Worm (Caenorhabditis elegans) whole organism, L2 larva: ENCODE data around the gene ugt-49.

Source experiments
- C34F6.9 ChIP-seq: fragments of 150-350 bp; optimal IDR thresholded peaks from 2 replicates; lab custom pipeline; 2014; ENCODE audit warnings: missing biosample characterization, missing genetic modification characterization
- R02D3.7 ChIP-seq: fragments of 150-350 bp; optimal IDR thresholded peaks from 2 replicates; lab custom pipeline; 2014; ENCODE audit warnings: missing biosample characterization, missing genetic modification characterization
- Y55F3AM.14 ChIP-seq: fragments of 200-800 bp; sonication (Bioruptor generic); optimal IDR thresholded peaks from 2 replicates; lab custom pipeline; 2018; ENCODE audit warnings: mild to moderate bottlenecking, missing genetic modification characterization, missing compliant biosample characterization
- ZK546.5 ChIP-seq: sonication (generic microtip); optimal IDR thresholded peaks from 2 replicates; lab custom pipeline; 2017; ENCODE audit warnings: missing biosample characterization, missing genetic modification characterization
- alr-1 ChIP-seq: fragments of 150-350 bp; optimal IDR thresholded peaks from 2 replicates; lab custom pipeline; 2014; ENCODE audit warnings: missing biosample characterization, missing genetic modification characterization
- aly-2 ChIP-seq: fragments of 150-350 bp; optimal IDR thresholded peaks from 2 replicates; lab custom pipeline; 2014; ENCODE audit warnings: missing biosample characterization, missing genetic modification characterization
- blmp-1 ChIP-seq: sonication (generic microtip); optimal IDR thresholded peaks from 2 replicates; lab custom pipeline; 2017; ENCODE audit warnings: missing genetic modification characterization, mild to moderate bottlenecking, missing compliant biosample characterization, antibody characterized with exemption, moderate library complexity; ENCODE audit not compliant: insufficient read depth
- ceh-16 ChIP-seq: fragments of 150-350 bp; optimal IDR thresholded peaks from 2 replicates; lab custom pipeline; 2014; ENCODE audit warnings: missing biosample characterization, missing genetic modification characterization
- ceh-82 ChIP-seq: fragments of 150-350 bp; optimal IDR thresholded peaks from 2 replicates; lab custom pipeline; 2014; ENCODE audit warnings: missing biosample characterization, missing genetic modification characterization
- crh-2 ChIP-seq: sonication (generic microtip); optimal IDR thresholded peaks from 2 replicates; lab custom pipeline; 2017; ENCODE audit warnings: missing biosample characterization, missing genetic modification characterization
- egl-27 ChIP-seq: sonication (generic microtip); optimal IDR thresholded peaks from 3 replicates; lab custom pipeline; 2017; ENCODE audit warnings: missing biosample characterization, missing genetic modification reagents, missing genetic modification characterization
- elt-1 ChIP-seq: fragments of 150-350 bp; optimal IDR thresholded peaks from 2 replicates; lab custom pipeline; 2014; ENCODE audit warnings: missing biosample characterization, missing genetic modification characterization
- elt-3 ChIP-seq: sonication (generic microtip); optimal IDR thresholded peaks from 2 replicates; lab custom pipeline; 2017; ENCODE audit warnings: missing biosample characterization, missing genetic modification characterization
- fos-1 ChIP-seq: fragments of 150-350 bp; optimal IDR thresholded peaks from 2 replicates; lab custom pipeline; 2014; ENCODE audit warnings: missing biosample characterization, missing genetic modification characterization
- gmeb-1 ChIP-seq: fragments of 150-350 bp; optimal IDR thresholded peaks from 2 replicates; lab custom pipeline; 2014; ENCODE audit warnings: missing biosample characterization, missing genetic modification characterization
- lin-11 ChIP-seq: fragments of 150-350 bp; sonication (generic microtip); optimal IDR thresholded peaks from 2 replicates; lab custom pipeline; 2014; ENCODE audit warnings: missing biosample characterization, missing genetic modification characterization, inconsistent platforms, mixed read lengths
- lin-13 ChIP-seq: fragments of 150-350 bp; optimal IDR thresholded peaks from 2 replicates; lab custom pipeline; 2014; ENCODE audit warnings: missing biosample characterization, missing genetic modification reagents, missing genetic modification characterization
- lsy-2 ChIP-seq, 2 experiments: fragments of 150-350 bp in 1 of 2; sonication (generic microtip) in 1 of 2; optimal IDR thresholded peaks; 2 replicates each; lab custom pipeline; 2014 to 2017; ENCODE audit warnings: missing biosample characterization in 2 of 2, missing genetic modification characterization in 2 of 2
- mab-5 ChIP-seq: fragments of 150-350 bp; optimal IDR thresholded peaks from 2 replicates; lab custom pipeline; 2014; ENCODE audit warnings: missing biosample characterization, missing genetic modification characterization
- mbf-1 ChIP-seq: sonication (generic microtip); optimal IDR thresholded peaks from 2 replicates; lab custom pipeline; 2017; ENCODE audit warnings: missing biosample characterization, missing genetic modification characterization
- mdl-1 ChIP-seq, 2 experiments: fragments of 150-350 bp in 1 of 2; sonication (generic microtip) in 1 of 2; optimal IDR thresholded peaks; 2 replicates each; lab custom pipeline; 2017; ENCODE audit warnings: missing biosample characterization in 2 of 2, missing genetic modification characterization in 2 of 2
- nhr-10 ChIP-seq: sonication (generic microtip); optimal IDR thresholded peaks from 2 replicates; lab custom pipeline; 2017; ENCODE audit warnings: missing biosample characterization, missing genetic modification characterization
- nhr-11 ChIP-seq: fragments of 150-350 bp; optimal IDR thresholded peaks from 2 replicates; lab custom pipeline; 2014; ENCODE audit warnings: missing biosample characterization, missing genetic modification characterization
- nhr-12 ChIP-seq: fragments of 150-350 bp; optimal IDR thresholded peaks from 2 replicates; lab custom pipeline; 2014; ENCODE audit warnings: missing biosample characterization, missing genetic modification characterization
- nhr-129 ChIP-seq: fragments of 150-350 bp; optimal IDR thresholded peaks from 2 replicates; lab custom pipeline; 2014; ENCODE audit warnings: missing biosample characterization, missing genetic modification characterization
- nhr-21 ChIP-seq: fragments of 150-350 bp; optimal IDR thresholded peaks from 2 replicates; lab custom pipeline; 2014; ENCODE audit warnings: missing biosample characterization, missing genetic modification characterization
- nhr-237 ChIP-seq: fragments of 150-350 bp; optimal IDR thresholded peaks from 2 replicates; lab custom pipeline; 2014; ENCODE audit warnings: missing biosample characterization, missing genetic modification characterization
- nhr-25 ChIP-seq: fragments of 150-350 bp; sonication (generic microtip); optimal IDR thresholded peaks from 3 replicates; lab custom pipeline; 2014; ENCODE audit warnings: missing biosample characterization, missing genetic modification characterization
- nhr-77 ChIP-seq: fragments of 150-350 bp; optimal IDR thresholded peaks from 2 replicates; lab custom pipeline; 2014; ENCODE audit warnings: missing biosample characterization, missing genetic modification characterization
- sem-4 ChIP-seq: fragments of 150-350 bp; optimal IDR thresholded peaks from 2 replicates; lab custom pipeline; 2014; ENCODE audit warnings: missing biosample characterization, missing genetic modification reagents, missing genetic modification characterization
- skn-1 ChIP-seq: sonication (generic microtip); optimal IDR thresholded peaks from 2 replicates; lab custom pipeline; 2017; ENCODE audit warnings: missing biosample characterization, missing genetic modification characterization
- sma-3 ChIP-seq: sonication (generic microtip); optimal IDR thresholded peaks from 2 replicates; lab custom pipeline; 2016; ENCODE audit warnings: missing genetic modification reagents, missing genetic modification characterization, missing compliant biosample characterization
- sma-9 ChIP-seq, 2 experiments: fragments of 150-350 bp in 1 of 2; sonication (generic microtip) in 1 of 2; optimal IDR thresholded peaks; 2 replicates each; lab custom pipeline; 2014 to 2016; ENCODE audit warnings: missing genetic modification characterization in 2 of 2, mild to moderate bottlenecking in 1 of 2, missing biosample characterization in 1 of 2, missing compliant biosample characterization in 1 of 2, missing genetic modification reagents in 1 of 2, moderate library complexity in 1 of 2
- snpc-4 ChIP-seq: fragments of 150-350 bp; optimal IDR thresholded peaks from 2 replicates; lab custom pipeline; 2014; ENCODE audit warnings: missing biosample characterization, missing genetic modification characterization
- unc-39 ChIP-seq: fragments of 150-350 bp; optimal IDR thresholded peaks from 2 replicates; lab custom pipeline; 2014; ENCODE audit warnings: missing biosample characterization, missing genetic modification characterization
- unc-62 ChIP-seq: fragments of 150-350 bp; optimal IDR thresholded peaks from 2 replicates; lab custom pipeline; 2014; ENCODE audit warnings: missing biosample characterization, missing genetic modification reagents, missing genetic modification characterization

Gene ugt-49

DNA sequence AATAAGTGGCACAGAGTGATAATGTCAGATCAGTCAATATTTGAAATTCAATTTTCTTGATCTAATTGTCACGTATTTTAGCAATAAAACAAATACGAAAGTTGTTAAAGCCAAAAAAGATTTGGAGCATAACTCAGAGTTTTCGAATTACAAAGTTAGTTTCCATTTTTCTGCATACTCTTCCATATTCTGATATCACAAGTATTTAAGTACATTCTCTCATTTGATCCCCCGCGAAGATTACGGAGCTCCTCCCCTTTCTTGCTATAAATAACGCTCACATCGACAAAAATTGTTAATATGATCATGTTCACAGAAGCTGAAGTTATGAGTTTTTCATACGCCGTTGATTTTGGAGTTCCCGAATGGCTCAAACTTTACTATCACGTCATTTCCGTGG, 3.9 kb upstream of the ugt-49 start, which contains the start of gene sri-20:
TSS of gene sri-20 (plus strand) at position 301 of the 400 bp plus-strand sequence.
- TF ChIP-seq lin-13 (GFP tag; lab: Kevin White, UChicago) (no peak), snpc-4 (no peak), Y55F3AM.14 (GFP tag; lab: Kevin White, UChicago) (no peak), nhr-21 (no peak), lsy-2 (tag; optimal IDR thresholded peaks at IDR 0.05; lab: Kevin White, UChicago) (no peak), egl-27 (no peak), nhr-237 (tag; lab: Kevin White, UChicago) (no peak), nhr-129 (tag; lab: Kevin White, UChicago) (no peak), lin-11 (tag; lab: Kevin White, UChicago) (no peak), nhr-11 (no peak)

DNA sequence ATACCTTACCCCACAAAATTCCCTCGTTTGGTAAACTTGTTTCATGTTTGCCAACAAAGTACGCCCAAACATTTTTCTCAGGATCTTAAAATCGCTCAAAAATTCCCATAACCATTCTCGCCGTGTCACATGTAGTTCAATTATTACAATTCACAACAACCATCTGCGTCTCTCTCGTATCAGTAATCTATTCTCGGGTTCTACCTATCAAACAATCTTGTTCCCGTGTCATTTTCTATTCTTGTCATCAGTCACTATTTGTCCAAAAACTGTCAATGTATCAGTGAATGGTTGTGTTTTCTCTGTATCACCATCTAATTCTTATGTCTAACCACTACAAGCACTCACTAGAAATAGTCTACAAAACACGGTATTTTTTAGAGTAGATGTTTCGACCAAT, 944 bp upstream of the ugt-49 start:
- TF ChIP-seq blmp-1 (tag; lab: Kevin White, UChicago) (no peak), elt-3 (tag; lab: Kevin White, UChicago) (no peak), unc-62 (GFP tag; lab: Kevin White, UChicago) (no peak), egl-27 (no peak), crh-2 (tag; lab: Kevin White, UChicago) (peak; percentile 45), sma-3 (peak; percentile 61), unc-39 (no peak), fos-1 (tag; lab: Kevin White, UChicago) (peak; percentile 76), snpc-4 (no peak), nhr-25 (tag; lab: Kevin White, UChicago) (peak; percentile 22), sma-9 (GFP tag; optimal IDR thresholded peaks at IDR 0.05; lab: Kevin White, UChicago) (peak; percentile 68), sma-9 (tag; optimal IDR thresholded peaks at IDR 0.05; lab: Kevin White, UChicago) (no peak), skn-1 (tag; lab: Kevin White, UChicago) (no peak), aly-2 (no peak), mab-5 (no peak), mdl-1 (tag; optimal IDR thresholded peaks at IDR 0.05; lab: Kevin White, UChicago) (no peak), gmeb-1 (peak; percentile 64), nhr-11 (no peak), sem-4 (tag; lab: Kevin White, UChicago) (no peak), R02D3.7 (tag; lab: Kevin White, UChicago) (no peak), ZK546.5 (tag; lab: Kevin White, UChicago) (no peak), lin-11 (tag; lab: Kevin White, UChicago) (no peak), nhr-129 (tag; lab: Kevin White, UChicago) (peak; percentile 11)
- TF ChIP-seq, all 48 proteins: peak for 7

ce11 chrV:10379293-10379692, 7.2 kb downstream of the ugt-49 start, which contains the start of gene AC3.12:
AC3.12 (minus strand) TSS chrV:10379393.
- TF ChIP-seq fos-1 (tag; lab: Kevin White, UChicago) (no peak), nhr-12 (no peak), lin-11 (tag; lab: Kevin White, UChicago) (no peak), ceh-82 (tag; lab: Kevin White, UChicago) (no peak), unc-62 (GFP tag; lab: Kevin White, UChicago) (no peak)

DNA sequence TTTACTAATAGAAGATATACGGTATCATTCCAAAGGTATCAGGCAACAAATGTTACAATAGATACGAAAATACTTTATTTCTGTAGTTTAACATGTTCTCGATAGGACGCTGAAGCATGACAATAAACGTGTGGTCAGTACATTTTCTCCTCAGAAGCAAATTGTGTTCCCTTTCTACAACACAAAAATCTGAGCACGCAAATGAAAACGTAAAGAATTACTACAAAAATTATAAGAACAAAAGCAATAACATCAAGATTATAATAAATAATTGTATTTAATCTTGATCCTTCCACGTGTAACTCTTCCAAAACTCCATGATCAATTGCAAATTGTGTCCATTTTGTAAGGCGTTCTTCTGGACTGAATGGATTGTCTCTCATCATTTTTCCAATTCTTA, 7.6 kb downstream of the ugt-49 start:
- no peak for TF ChIP-seq gmeb-1
- TF ChIP-seq elt-3 (tag; lab: Kevin White, UChicago) = no peak
- no peak for TF ChIP-seq alr-1 (tag; lab: Kevin White, UChicago)
- TF ChIP-seq snpc-4 = no peak
- no peak for TF ChIP-seq lsy-2 (tag; optimal IDR thresholded peaks at IDR 0.05; lab: Kevin White, UChicago)
- TF ChIP-seq C34F6.9 = no peak
- no peak for TF ChIP-seq mbf-1
- no peak for TF ChIP-seq nhr-10
- TF ChIP-seq nhr-12 = no peak
- no peak for TF ChIP-seq elt-1

- no peak for TF ChIP-seq ceh-16 (tag; lab: Kevin White, UChicago)
- no peak for TF ChIP-seq blmp-1 (tag; lab: Kevin White, UChicago)
- TF ChIP-seq nhr-77 (tag; lab: Kevin White, UChicago) = no peak
- no peak for TF ChIP-seq fos-1 (tag; lab: Kevin White, UChicago)
- no peak for TF ChIP-seq sma-3
- TF ChIP-seq, all 48 proteins: peak for 0
Measured at ce11 chrV:10381726-10382125, 9.6 kb downstream of the ugt-49 start, which contains the start of gene abu-1. abu-1 (minus strand) TSS chrV:10381826.
